Worm (Caenorhabditis elegans): Measurements from ENCODE around the gene F53F4.12.
A peak's percentile ranks its signal among the peaks of the same experiment; 100 is the strongest.

The F53F4.12 gene

DNA sequence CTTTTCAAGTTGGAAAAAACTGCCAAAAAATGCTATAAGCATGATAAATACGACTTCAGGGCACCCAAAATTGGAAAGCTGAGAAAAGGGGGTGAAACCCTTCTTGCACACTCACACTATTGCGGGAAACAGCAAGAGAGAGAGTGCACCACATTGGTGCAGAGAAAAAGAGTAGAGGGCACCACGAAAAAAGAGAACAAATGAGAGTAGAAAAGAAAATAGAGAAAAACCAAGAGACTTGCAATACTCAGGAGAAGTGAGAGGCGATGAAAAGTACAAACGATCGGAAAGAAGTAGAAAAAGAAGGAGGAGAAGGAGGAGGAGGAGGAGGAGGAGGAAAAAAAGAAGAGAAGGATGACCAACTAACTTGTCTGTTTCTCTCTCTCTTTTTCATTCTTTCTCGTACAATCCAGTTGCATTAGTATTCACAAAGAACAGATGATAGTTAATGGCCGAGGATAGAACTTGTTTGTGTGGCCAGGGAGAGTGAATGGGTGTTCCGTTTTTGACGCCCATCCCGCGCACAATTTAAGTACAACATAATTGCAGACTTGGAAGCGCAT, 29.4 kb downstream of the F53F4.12 start (continued):
- TF ChIP-seq elt-3 (tag; optimal IDR thresholded peaks at IDR 0.05) (no peak), unc-62 (GFP tag; optimal IDR thresholded peaks at IDR 0.05) (no peak), fkh-8 (tag; optimal IDR thresholded peaks at IDR 0.05) (peak; percentile 79), ceh-63 (GFP tag; optimal IDR thresholded peaks at IDR 0.05) (no peak), nhr-77 (tag; optimal IDR thresholded peaks at IDR 0.05) (no peak), lin-35 (GFP tag; optimal IDR thresholded peaks at IDR 0.05) (peak in 1 of 2 experiments; percentile 61), unc-98 (GFP tag; IDR thresholded peaks at IDR 0.05) (no peak), nhr-12 (tag; optimal IDR thresholded peaks at IDR 0.05) (no peak), snpc-4 (tag; optimal IDR thresholded peaks at IDR 0.05) (no peak), xbp-1 (tag; optimal IDR thresholded peaks at IDR 0.05) (peak; percentile 2), ceh-82 (tag; optimal IDR thresholded peaks at IDR 0.05) (peak; percentile 20 to 59 (median 50)), mab-9 (GFP tag; IDR thresholded peaks at IDR 0.05) (no peak), aly-2 (tag; optimal IDR thresholded peaks at IDR 0.05) (no peak), mef-2 (tag; optimal IDR thresholded peaks at IDR 0.05) (no peak), Y116A8C.19 (tag; optimal IDR thresholded peaks at IDR 0.05; ENCODE audit: borderline replicate concordance) (no peak), pax-3 (tag; optimal IDR thresholded peaks at IDR 0.05) (peak; percentile 71), fos-1 (tag; optimal IDR thresholded peaks at IDR 0.05) (peak; percentile 76), ceh-8 (GFP tag; optimal IDR thresholded peaks at IDR 0.05) (peak; percentile 80), hpl-2 (GFP tag; optimal IDR thresholded peaks at IDR 0.05) (no peak), ztf-11 (tag; optimal IDR thresholded peaks at IDR 0.05) (no peak), lin-13 (GFP tag; optimal IDR thresholded peaks at IDR 0.05) (peak; percentile 51), ama-1 (optimal IDR thresholded peaks at IDR 0.05) (peak; percentile 28), sup-37 (GFP tag; optimal IDR thresholded peaks at IDR 0.05) (no peak), egl-27 (tag; optimal IDR thresholded peaks at IDR 0.05) (peak in 1 of 2 experiments; percentile 56), zag-1 (tag; optimal IDR thresholded peaks at IDR 0.05) (no peak), ceh-90 (tag; optimal IDR thresholded peaks at IDR 0.05) (no peak), lin-39 (tag; optimal IDR thresholded peaks at IDR 0.05) (no peak), C34B4.2 (tag; optimal IDR thresholded peaks at IDR 0.05) (no peak), snu-23 (GFP tag; optimal IDR thresholded peaks at IDR 0.05) (peak; percentile 62), lir-3 (tag; optimal IDR thresholded peaks at IDR 0.05; ENCODE audit: poor library complexity) (peak; percentile 52), nhr-28 (tag; optimal IDR thresholded peaks at IDR 0.05) (no peak), nhr-19 (GFP tag; conservative IDR thresholded peaks at IDR 0.05) (peak; percentile 50)

DNA sequence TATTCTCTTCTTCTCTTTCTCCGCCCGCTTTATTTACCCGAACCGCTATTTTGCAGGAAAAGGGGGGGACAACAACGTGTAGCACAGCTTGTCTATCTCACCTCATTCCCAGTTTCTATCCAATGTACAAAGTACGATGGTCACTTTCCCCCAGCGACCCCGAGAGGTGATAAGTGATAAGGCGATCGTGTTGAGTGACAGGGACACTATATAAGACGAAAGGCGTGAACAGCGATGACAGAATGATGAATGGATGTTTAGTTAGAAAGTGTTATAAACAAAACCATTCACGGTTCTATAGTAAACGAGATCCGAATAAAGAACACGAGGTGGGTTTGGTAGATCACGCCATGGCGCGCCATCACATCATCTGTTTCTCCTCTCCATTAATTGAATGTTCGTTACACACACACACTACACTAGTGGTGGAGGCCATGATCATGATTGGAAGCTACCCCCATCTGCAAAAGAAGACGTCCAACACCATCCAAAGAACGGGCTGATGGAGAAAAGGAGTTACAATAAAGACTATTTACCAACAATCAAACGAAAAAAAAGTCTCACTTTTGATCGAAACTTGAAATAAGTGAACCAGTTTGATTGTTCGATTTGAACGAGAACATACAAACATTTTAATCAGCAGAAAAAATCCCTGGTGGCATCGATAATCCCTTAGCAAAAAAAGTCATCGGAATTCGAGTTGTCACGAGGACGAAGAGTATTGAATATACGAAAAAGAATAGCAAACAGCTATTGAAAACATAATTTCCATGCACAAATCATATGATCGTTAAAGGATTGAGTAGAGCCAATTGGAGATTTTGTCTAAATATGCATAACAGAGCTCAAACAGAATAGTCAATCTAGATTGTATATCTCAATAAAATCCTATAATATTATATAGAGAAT, 30.8 kb downstream of the F53F4.12 start:
- no peak for TF ChIP-seq ztf-11 (tag; optimal IDR thresholded peaks at IDR 0.05)
- TF ChIP-seq unc-98 (GFP tag; IDR thresholded peaks at IDR 0.05) = no peak
- TF ChIP-seq mef-2 (tag; optimal IDR thresholded peaks at IDR 0.05) = no peak
- TF ChIP-seq zag-1 (tag; optimal IDR thresholded peaks at IDR 0.05) = no peak
- no peak for TF ChIP-seq skn-1 (tag; optimal IDR thresholded peaks at IDR 0.05)
- TF ChIP-seq lin-15B (tag; optimal IDR thresholded peaks at IDR 0.05) = no peak
- no peak for TF ChIP-seq ceh-82 (tag; optimal IDR thresholded peaks at IDR 0.05)
- TF ChIP-seq dsc-1 (tag; optimal IDR thresholded peaks at IDR 0.05) = peak; percentile 51
- TF ChIP-seq dpl-1 (GFP tag; optimal IDR thresholded peaks at IDR 0.05) = peak in 2 of 3 experiments; percentile 23 to 64
- TF ChIP-seq ztf-4 (tag; optimal IDR thresholded peaks at IDR 0.05) = peak; percentile 51
- TF ChIP-seq vab-15 (tag; optimal IDR thresholded peaks at IDR 0.05) = peak; percentile 35
- peak; percentile 32 for TF ChIP-seq tbx-2 (tag; optimal IDR thresholded peaks at IDR 0.05)
- TF ChIP-seq elt-3 (tag; optimal IDR thresholded peaks at IDR 0.05) = peak in 4 of 6 experiments; percentile 24 to 99 (median 78)
- TF ChIP-seq lin-39 (tag; optimal IDR thresholded peaks at IDR 0.05) = no peak
- TF ChIP-seq elt-2 (tag; optimal IDR thresholded peaks at IDR 0.05) = peak; percentile 80
- TF ChIP-seq swsn-7 (tag; optimal IDR thresholded peaks at IDR 0.05) = peak; percentile 28
- TF ChIP-seq ceh-88 (GFP tag; IDR thresholded peaks at IDR 0.05) = peak; percentile 39
- TF ChIP-seq sptf-1 (tag; optimal IDR thresholded peaks at IDR 0.05) = no peak
- TF ChIP-seq grh-1 (GFP tag; IDR thresholded peaks at IDR 0.05) = peak; percentile 57
- peak in 1 of 2 experiments; percentile 27 for TF ChIP-seq efl-1 (optimal IDR thresholded peaks at IDR 0.05)
- peak in 1 of 2 experiments; percentile 58 for TF ChIP-seq efl-1 (GFP tag; optimal IDR thresholded peaks at IDR 0.05 in 1 of 2)
- peak; percentile 18 for TF ChIP-seq irx-1 (tag; optimal IDR thresholded peaks at IDR 0.05)
- TF ChIP-seq sox-4 (tag; optimal IDR thresholded peaks at IDR 0.05) = no peak
- no peak for TF ChIP-seq Y116A8C.19 (tag; optimal IDR thresholded peaks at IDR 0.05; ENCODE audit: borderline replicate concordance)
- TF ChIP-seq nhr-20 (tag; optimal IDR thresholded peaks at IDR 0.05) = peak; percentile 76
- peak; percentile 29 to 67 for TF ChIP-seq mdl-1 (tag; optimal IDR thresholded peaks at IDR 0.05)

Data from whole organism, L1 larva.